Worm (Caenorhabditis elegans) whole organism, young adult: ENCODE results near the gene srh-46.

Source experiments
- B0035.1 ChIP-seq: sonication (generic microtip); optimal IDR thresholded peaks from 2 replicates; lab custom pipeline; 2016; ENCODE audit warnings: missing genetic modification characterization, mild to moderate bottlenecking, missing compliant biosample characterization, missing genotype, missing genetic modification reagents
- F22D6.2 ChIP-seq: sonication (generic microtip); optimal IDR thresholded peaks from 2 replicates; lab custom pipeline; 2016; ENCODE audit warnings: mild to moderate bottlenecking, missing genetic modification characterization, missing compliant biosample characterization
- Y53F4B.3 ChIP-seq: fragments of 200-800 bp; sonication (Bioruptor generic); IDR thresholded peaks from 2 replicates; pipeline ENCODE4 v1.3.6; 2022; ENCODE audit warnings: missing genetic modification reagents, missing genetic modification characterization, missing compliant biosample characterization
- athp-1 ChIP-seq: sonication (generic microtip); optimal IDR thresholded peaks from 2 replicates; lab custom pipeline; 2017; ENCODE audit warnings: mild to moderate bottlenecking, missing genetic modification characterization, missing compliant biosample characterization
- bed-2 ChIP-seq: fragments of 200-800 bp; sonication (Bioruptor generic); IDR thresholded peaks from 2 replicates; pipeline ENCODE4 v1.3.6; 2022; ENCODE audit warnings: missing genetic modification reagents, missing genetic modification characterization, missing compliant biosample characterization
- egl-44 ChIP-seq: fragments of 200-800 bp; sonication (Bioruptor generic); IDR thresholded peaks from 2 replicates; pipeline ENCODE4 v1.3.6; 2022; ENCODE audit warnings: missing genetic modification reagents, missing genetic modification characterization, missing compliant biosample characterization
- ets-4 ChIP-seq: fragments of 200-800 bp; sonication (Bioruptor generic); optimal IDR thresholded peaks from 2 replicates; lab custom pipeline; 2018; ENCODE audit warnings: mild to moderate bottlenecking, missing genetic modification characterization, missing compliant biosample characterization
- hlh-26 ChIP-seq: fragments of 200-800 bp; sonication (Bioruptor generic); conservative IDR thresholded peaks from 2 replicates; pipeline ENCODE4 v1.3.6; 2022; ENCODE audit warnings: missing genetic modification reagents, missing genetic modification characterization, missing compliant biosample characterization
- lir-1 ChIP-seq: fragments of 200-800 bp; sonication (Bioruptor generic); conservative IDR thresholded peaks from 2 replicates; pipeline ENCODE4 v1.3.6; 2022; ENCODE audit warnings: missing genetic modification reagents, missing genetic modification characterization, missing compliant biosample characterization
- mes-4 ChIP-seq: sonication (generic microtip); optimal IDR thresholded peaks from 2 replicates; lab custom pipeline; 2016; ENCODE audit warnings: missing genotype, missing genetic modification characterization, missing compliant biosample characterization
- nfya-1 ChIP-seq: sonication (generic microtip); optimal IDR thresholded peaks from 2 replicates; lab custom pipeline; 2017; ENCODE audit warnings: antibody characterized with exemption, missing compliant biosample characterization, missing genetic modification characterization, borderline replicate concordance; ENCODE audit not compliant: insufficient read depth
- pha-4 ChIP-seq: fragments of 150-350 bp; sonication (generic microtip); optimal IDR thresholded peaks from 2 replicates; lab custom pipeline; 2014; ENCODE audit warnings: missing biosample characterization, missing genetic modification reagents, missing genetic modification characterization
- sptf-2 ChIP-seq: fragments of 200-800 bp; sonication (Bioruptor generic); optimal IDR thresholded peaks from 2 replicates; lab custom pipeline; 2018; ENCODE audit warnings: mild to moderate bottlenecking, missing genetic modification characterization, missing compliant biosample characterization

- TF ChIP-seq bed-2 (GFP tag; lab: Robert Waterston, UW) (no peak), ets-4 (GFP tag; lab: Kevin White, UChicago) (no peak), athp-1 (tag; lab: Kevin White, UChicago) (no peak), lir-1 (GFP tag; lab: Robert Waterston, UW) (no peak), nfya-1 (tag; lab: Kevin White, UChicago) (no peak), F22D6.2 (tag; lab: Kevin White, UChicago) (no peak), egl-44 (no peak), Y53F4B.3 (GFP tag; lab: Robert Waterston, UW) (no peak), hlh-26 (GFP tag; lab: Robert Waterston, UW) (no peak), pha-4 (no peak), sptf-2 (GFP tag; lab: Kevin White, UChicago) (no peak), B0035.1 (tag; lab: Kevin White, UChicago) (no peak), mes-4 (no peak)
These were observed 44.2 kb upstream of the srh-46 start, which contains the start of gene grl-7 for ce11 chrV:11346912-11347311.
